Worm (Caenorhabditis elegans) whole organism, young adult: ENCODE measurements around the gene C32D5.7.

Experiments used
- B0336.3 ChIP-seq: fragments of 200-800 bp; sonication (Bioruptor generic); IDR thresholded peaks from 2 replicates; pipeline ENCODE4 v1.3.6; 2022; ENCODE audit warnings: missing genetic modification characterization, missing compliant biosample characterization
- F10E7.11 ChIP-seq: sonication (generic microtip); optimal IDR thresholded peaks from 2 replicates; lab custom pipeline; 2017; ENCODE audit warnings: mild to moderate bottlenecking, missing genetic modification characterization, moderate library complexity, missing compliant biosample characterization
- F22D6.2 ChIP-seq: sonication (generic microtip); optimal IDR thresholded peaks from 2 replicates; lab custom pipeline; 2016; ENCODE audit warnings: mild to moderate bottlenecking, missing genetic modification characterization, missing compliant biosample characterization
- F23B12.7 ChIP-seq: sonication (generic microtip); optimal IDR thresholded peaks from 2 replicates; lab custom pipeline; 2017; ENCODE audit warnings: missing genetic modification characterization, mild to moderate bottlenecking, missing compliant biosample characterization, antibody characterized with exemption, moderate library complexity; ENCODE audit not compliant: insufficient read depth
- F37B4.10 ChIP-seq: fragments of 200-800 bp; sonication (Bioruptor generic); IDR thresholded peaks from 2 replicates; pipeline ENCODE4 v1.3.6; 2022; ENCODE audit warnings: missing genetic modification characterization, missing compliant biosample characterization
- F55B11.4 ChIP-seq: sonication (generic microtip); optimal IDR thresholded peaks from 2 replicates; lab custom pipeline; 2016; ENCODE audit warnings: missing compliant biosample characterization, missing genetic modification characterization, borderline replicate concordance; ENCODE audit not compliant: insufficient read depth
- F57C9.4 ChIP-seq: sonication (generic microtip); optimal IDR thresholded peaks from 2 replicates; lab custom pipeline; 2017; ENCODE audit warnings: mild to moderate bottlenecking, missing genetic modification characterization, missing compliant biosample characterization
- Y56A3A.18 ChIP-seq: fragments of 200-800 bp; sonication (Bioruptor generic); IDR thresholded peaks from 2 replicates; pipeline ENCODE4 v1.3.6; 2022; ENCODE audit warnings: missing genetic modification reagents, missing genetic modification characterization, missing compliant biosample characterization
- Y67H2A.10 ChIP-seq: fragments of 200-800 bp; sonication (Bioruptor generic); conservative IDR thresholded peaks from 2 replicates; pipeline ENCODE4 v1.3.6; 2022; ENCODE audit warnings: missing genetic modification reagents, missing genetic modification characterization, missing compliant biosample characterization
- akir-1 ChIP-seq: fragments of 200-800 bp; sonication (Bioruptor generic); optimal IDR thresholded peaks from 2 replicates; lab custom pipeline; 2018; ENCODE audit warnings: mild to moderate bottlenecking, missing genetic modification characterization, moderate library complexity, missing compliant biosample characterization
- atf-7 ChIP-seq: sonication (generic microtip); optimal IDR thresholded peaks from 2 replicates; lab custom pipeline; 2017; ENCODE audit warnings: mild to moderate bottlenecking, missing genetic modification characterization, missing compliant biosample characterization
- cebp-1 ChIP-seq, 2 experiments: fragments of 200-800 bp in 1 of 2; sonication (Bioruptor generic) in 1 of 2; sonication (generic microtip) in 1 of 2; IDR thresholded peaks in 1 of 2; optimal IDR thresholded peaks in 1 of 2; 2 replicates each; pipeline versions ENCODE4 v1.3.6 to Lab custom; 2017 to 2022; ENCODE audit warnings: missing compliant biosample characterization in 2 of 2, missing genetic modification characterization in 2 of 2, mild to moderate bottlenecking in 1 of 2, missing genetic modification reagents in 1 of 2, moderate library complexity in 1 of 2
- ceh-100 ChIP-seq: fragments of 200-800 bp; sonication (Bioruptor generic); IDR thresholded peaks from 2 replicates; pipeline ENCODE4 v1.3.6; 2022; ENCODE audit warnings: missing genetic modification reagents, missing genetic modification characterization, missing compliant biosample characterization
- ceh-27 ChIP-seq: fragments of 200-800 bp; sonication (Bioruptor generic); optimal IDR thresholded peaks from 2 replicates; lab custom pipeline; 2018; ENCODE audit warnings: mild to moderate bottlenecking, missing genetic modification characterization, moderate library complexity, missing compliant biosample characterization
- dox-1 ChIP-seq: fragments of 200-800 bp; sonication (Bioruptor generic); IDR thresholded peaks from 2 replicates; pipeline ENCODE4 v1.3.6; 2022; ENCODE audit warnings: missing genetic modification reagents, missing genetic modification characterization, missing compliant biosample characterization
- dpl-1 ChIP-seq: fragments of 150-350 bp; optimal IDR thresholded peaks from 2 replicates; lab custom pipeline; 2014; ENCODE audit warnings: missing biosample characterization, missing genetic modification reagents, missing genetic modification characterization
- efl-1 ChIP-seq: fragments of 150-350 bp; optimal IDR thresholded peaks from 2 replicates; lab custom pipeline; 2014; ENCODE audit warnings: missing biosample characterization, missing genetic modification reagents, missing genetic modification characterization
- ets-4 ChIP-seq: fragments of 200-800 bp; sonication (Bioruptor generic); optimal IDR thresholded peaks from 2 replicates; lab custom pipeline; 2018; ENCODE audit warnings: mild to moderate bottlenecking, missing genetic modification characterization, missing compliant biosample characterization
- hmg-1.2 ChIP-seq: fragments of 200-800 bp; sonication (Bioruptor generic); IDR thresholded peaks from 2 replicates; pipeline ENCODE4 v1.3.6; 2022; ENCODE audit warnings: missing genetic modification reagents, missing genetic modification characterization, missing compliant biosample characterization
- lag-1 ChIP-seq: fragments of 200-800 bp; sonication (Bioruptor generic); IDR thresholded peaks from 2 replicates; pipeline ENCODE4 v1.3.6; 2022; ENCODE audit warnings: missing genetic modification reagents, missing genetic modification characterization, missing compliant biosample characterization
- let-607 ChIP-seq, 2 experiments: fragments of 200-800 bp in 1 of 2; sonication (Bioruptor generic) in 1 of 2; sonication (generic microtip) in 1 of 2; optimal IDR thresholded peaks; 2 replicates each; lab custom pipeline; 2016 to 2018; ENCODE audit warnings: mild to moderate bottlenecking in 2 of 2, missing compliant biosample characterization in 2 of 2, missing genetic modification characterization in 2 of 2, moderate library complexity in 2 of 2, missing genotype in 1 of 2
- lin-26 ChIP-seq: fragments of 200-800 bp; sonication (Bioruptor generic); IDR thresholded peaks from 2 replicates; pipeline ENCODE4 v1.3.6; 2022; ENCODE audit warnings: missing genetic modification reagents, missing genetic modification characterization, missing compliant biosample characterization
- lin-40 ChIP-seq: sonication (generic microtip); optimal IDR thresholded peaks from 2 replicates; lab custom pipeline; 2016; ENCODE audit warnings: missing genetic modification characterization, mild to moderate bottlenecking, missing compliant biosample characterization, missing genotype, missing genetic modification reagents
- lin-54 ChIP-seq: fragments of 200-800 bp; sonication (Bioruptor generic); optimal IDR thresholded peaks from 2 replicates; lab custom pipeline; 2018; ENCODE audit warnings: mild to moderate bottlenecking, missing genetic modification characterization, missing compliant biosample characterization
- nhr-179 ChIP-seq: sonication (generic microtip); optimal IDR thresholded peaks from 2 replicates; lab custom pipeline; 2016; ENCODE audit warnings: mild to moderate bottlenecking, missing genetic modification characterization, missing compliant biosample characterization
- nhr-27 ChIP-seq: fragments of 200-800 bp; sonication (Bioruptor generic); optimal IDR thresholded peaks from 2 replicates; lab custom pipeline; 2018; ENCODE audit warnings: mild to moderate bottlenecking, missing genetic modification characterization, moderate library complexity, missing compliant biosample characterization
- nhr-80 ChIP-seq: sonication (generic microtip); optimal IDR thresholded peaks from 2 replicates; lab custom pipeline; 2016; ENCODE audit warnings: missing genetic modification characterization, missing compliant biosample characterization
- pha-4 ChIP-seq: fragments of 150-350 bp; sonication (generic microtip); optimal IDR thresholded peaks from 2 replicates; lab custom pipeline; 2014; ENCODE audit warnings: missing biosample characterization, missing genetic modification reagents, missing genetic modification characterization
- sea-2 ChIP-seq: fragments of 200-800 bp; sonication (Bioruptor generic); IDR thresholded peaks from 2 replicates; pipeline ENCODE4 v1.3.6; 2022; ENCODE audit warnings: missing genetic modification characterization, missing compliant biosample characterization
- somi-1 ChIP-seq: fragments of 200-800 bp; sonication (Bioruptor generic); optimal IDR thresholded peaks from 2 replicates; lab custom pipeline; 2018; ENCODE audit warnings: mild to moderate bottlenecking, missing genetic modification characterization, missing compliant biosample characterization
- tbp1 ChIP-seq: fragments of 200-800 bp; sonication (Bioruptor generic); optimal IDR thresholded peaks from 2 replicates; lab custom pipeline; 2018; ENCODE audit warnings: mild to moderate bottlenecking, missing genetic modification characterization, missing compliant biosample characterization
- tlf-1 ChIP-seq: fragments of 200-800 bp; sonication (Bioruptor generic); optimal IDR thresholded peaks from 2 replicates; lab custom pipeline; 2018; ENCODE audit warnings: mild to moderate bottlenecking, missing genetic modification characterization, missing compliant biosample characterization
- ztf-18 ChIP-seq: sonication (generic microtip); optimal IDR thresholded peaks from 2 replicates; lab custom pipeline; 2016; ENCODE audit warnings: missing genotype, mild to moderate bottlenecking, missing genetic modification characterization, missing compliant biosample characterization
- ztf-26 ChIP-seq: sonication (generic microtip); optimal IDR thresholded peaks from 2 replicates; lab custom pipeline; 2017; ENCODE audit warnings: missing genetic modification characterization, missing compliant biosample characterization
- ztf-28 ChIP-seq: fragments of 200-800 bp; sonication (Bioruptor generic); IDR thresholded peaks from 2 replicates; pipeline ENCODE4 v1.3.6; 2022; ENCODE audit warnings: missing genetic modification reagents, missing genetic modification characterization, missing compliant biosample characterization

C32D5.7 gene

DNA sequence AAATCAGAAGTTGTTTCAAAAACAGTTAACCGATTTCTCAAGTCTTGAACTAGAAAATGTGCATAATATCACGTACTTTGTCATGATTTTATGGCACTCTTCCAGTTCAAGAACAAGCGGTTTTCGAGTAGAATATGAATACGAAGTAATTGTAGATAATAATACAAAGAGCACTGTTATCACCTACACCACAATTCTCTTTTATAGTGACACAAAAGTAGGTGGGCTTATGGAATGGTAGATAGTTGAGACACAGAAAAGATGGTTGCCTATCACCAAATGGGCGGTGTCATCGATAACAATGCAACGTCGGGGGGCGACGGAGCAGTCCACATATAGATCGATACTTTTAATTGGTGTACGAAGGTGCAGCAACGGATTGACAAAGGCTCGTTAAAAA lies 11.2 kb downstream of the C32D5.7 start (continued):
- no peak for TF ChIP-seq ceh-100 (GFP tag; lab: Robert Waterston, UW)
- no peak for TF ChIP-seq F23B12.7 (tag; lab: Kevin White, UChicago)
- no peak for TF ChIP-seq ztf-28 (GFP tag; lab: Robert Waterston, UW)
- TF ChIP-seq lag-1 (GFP tag; lab: Robert Waterston, UW) = no peak
- no peak for TF ChIP-seq dpl-1 (GFP tag; lab: Kevin White, UChicago)
- TF ChIP-seq ets-4 (GFP tag; lab: Kevin White, UChicago) = peak; percentile 88

DNA sequence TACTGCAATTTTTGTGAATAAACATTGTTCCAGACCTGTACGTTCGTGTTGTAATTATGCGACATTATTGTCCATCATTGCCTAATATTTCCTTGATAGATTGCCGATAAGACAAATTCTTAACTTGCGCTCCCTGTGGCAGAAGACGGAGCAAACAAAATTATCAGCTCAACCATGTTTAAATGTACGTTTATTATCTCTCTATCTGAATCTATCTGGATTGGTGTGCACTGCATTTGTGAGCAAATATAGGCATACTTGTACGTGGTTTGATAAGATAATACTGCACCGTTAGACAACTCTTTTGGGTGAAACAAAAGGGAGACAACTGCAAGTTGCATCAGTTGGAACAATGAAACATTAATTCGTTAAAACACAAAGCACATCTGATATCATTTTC lies 12.5 kb downstream of the C32D5.7 start:
- TF ChIP-seq tlf-1 (GFP tag; lab: Kevin White, UChicago) (no peak), Y56A3A.18 (no peak), F57C9.4 (no peak), somi-1 (GFP tag; lab: Kevin White, UChicago) (no peak), ztf-18 (tag; lab: Kevin White, UChicago) (no peak), lin-40 (tag; lab: Kevin White, UChicago) (peak; percentile 5), atf-7 (peak; percentile 26), B0336.3 (GFP tag; lab: Robert Waterston, UW) (no peak), cebp-1 (GFP tag; IDR thresholded peaks at IDR 0.05; lab: Robert Waterston, UW) (no peak), cebp-1 (tag; optimal IDR thresholded peaks at IDR 0.05; lab: Kevin White, UChicago) (no peak), pha-4 (no peak), ztf-26 (tag; lab: Kevin White, UChicago) (no peak), let-607 (tag; optimal IDR thresholded peaks at IDR 0.05; lab: Kevin White, UChicago) (no peak), ets-4 (GFP tag; lab: Kevin White, UChicago) (peak; percentile 90), hmg-1.2 (GFP tag; lab: Robert Waterston, UW) (no peak), nhr-27 (no peak), lin-26 (GFP tag; lab: Robert Waterston, UW) (no peak), ceh-27 (GFP tag; lab: Kevin White, UChicago) (no peak), F37B4.10 (GFP tag; lab: Robert Waterston, UW) (no peak), tbp1 (GFP tag; lab: Kevin White, UChicago) (peak; percentile 30), nhr-80 (tag; lab: Kevin White, UChicago) (peak; percentile 98), F55B11.4 (tag; lab: Kevin White, UChicago) (no peak), dox-1 (GFP tag; lab: Robert Waterston, UW) (peak; percentile 62), Y67H2A.10 (no peak), nhr-179 (tag; lab: Kevin White, UChicago) (no peak), lin-54 (GFP tag; lab: Kevin White, UChicago) (peak; percentile 28), akir-1 (GFP tag; lab: Kevin White, UChicago) (no peak), sea-2 (GFP tag; lab: Robert Waterston, UW) (no peak), F22D6.2 (tag; lab: Kevin White, UChicago) (no peak)

DNA sequence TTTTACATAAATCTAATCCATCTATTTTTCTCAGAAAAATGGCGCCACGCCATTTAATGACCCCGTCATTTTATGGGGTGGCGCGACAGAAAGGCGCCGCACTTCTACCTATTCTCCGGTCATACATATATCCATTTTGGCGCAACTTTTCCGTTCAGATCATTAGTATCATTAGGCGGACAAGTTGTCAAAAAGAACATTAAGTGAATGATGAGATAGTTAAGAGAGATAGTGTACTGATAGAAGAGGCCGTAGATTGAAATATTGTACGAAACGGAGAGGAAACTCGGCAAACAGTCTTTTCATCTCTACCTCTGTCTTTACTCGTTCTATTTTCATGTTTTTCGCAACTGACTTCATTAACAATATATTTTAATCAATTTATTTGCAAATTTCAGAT lies 15.8 kb downstream of the C32D5.7 start, which contains the start of gene sma-6:
Gene sma-6, plus strand, starts transcription at position 399 of the 400 bp plus-strand sequence.
- TF ChIP-seq efl-1 (GFP tag; lab: Kevin White, UChicago) (peak; percentile 6), F10E7.11 (tag; lab: Kevin White, UChicago) (no peak), hmg-1.2 (GFP tag; lab: Robert Waterston, UW) (peak; percentile 21; the same call in 1 of the 2 replicates)
- TF ChIP-seq, all 124 proteins: peak for 2
